Fruit fly (Drosophila melanogaster) whole organism, adult: ENCODE results near the gene Adsl.

Source experiments
- CG11617 ChIP-seq: fragments of 200-800 bp; sonication (Bioruptor generic); optimal IDR thresholded peaks from 2 replicates; lab custom pipeline; 2017; ENCODE audit warnings: mild to moderate bottlenecking, missing biosample characterization, missing genetic modification reagents, missing genetic modification characterization
- CG7045 ChIP-seq: fragments of 200-800 bp; sonication (Bioruptor generic); optimal IDR thresholded peaks from 2 replicates; lab custom pipeline; 2017; ENCODE audit warnings: missing biosample characterization, mild to moderate bottlenecking, missing genetic modification characterization
- CG7101 ChIP-seq: fragments of 200-800 bp; sonication (Bioruptor generic); optimal IDR thresholded peaks from 2 replicates; lab custom pipeline; 2018; ENCODE audit warnings: missing biosample characterization, mild to moderate bottlenecking, missing genetic modification characterization, moderate library complexity
- Hr96 ChIP-seq: fragments of 200-800 bp; sonication (Bioruptor generic); optimal IDR thresholded peaks from 2 replicates; lab custom pipeline; 2016; ENCODE audit warnings: missing biosample characterization, missing genetic modification characterization
- kay ChIP-seq: fragments of 200-800 bp; sonication (Bioruptor generic); peaks from one replicate; lab custom pipeline; 2016; ENCODE audit warnings: missing biosample characterization, missing genetic modification characterization, borderline replicate concordance

DNA sequence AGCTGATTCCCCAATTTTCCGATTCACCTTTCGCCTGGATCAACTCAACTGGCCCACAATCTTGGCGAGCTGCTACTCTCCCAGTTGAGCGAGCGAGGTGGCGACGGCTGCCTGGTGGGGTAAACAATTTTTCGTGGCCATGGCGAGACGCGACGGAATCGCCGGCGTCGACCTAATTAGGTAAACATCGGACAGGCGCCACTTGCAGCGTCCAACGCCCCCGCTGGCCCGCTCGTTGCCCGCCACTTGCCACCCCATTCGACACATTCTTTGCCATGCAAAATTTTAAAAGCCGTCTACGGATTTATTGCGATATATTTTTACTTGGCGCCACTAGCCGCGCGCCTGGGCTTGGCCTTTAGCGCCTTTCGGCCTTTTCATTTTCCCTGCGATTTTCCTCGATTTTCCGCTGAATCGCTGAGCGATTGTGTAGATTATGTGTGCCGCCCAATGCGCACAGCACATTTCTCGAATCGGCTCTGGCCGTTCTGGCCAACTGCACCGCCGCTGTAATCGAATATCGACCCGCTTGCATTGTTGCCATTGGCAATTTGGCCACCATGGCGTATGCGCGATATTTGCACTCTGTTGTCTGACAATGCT, 46.0 kb upstream of the Adsl start:
- TF ChIP-seq CG7045 (GFP tag; lab: Kevin White, UChicago): no peak
- no peak for TF ChIP-seq kay
- TF ChIP-seq CG7101 (tag; lab: Kevin White, UChicago): no peak
- no peak for TF ChIP-seq Hr96
- TF ChIP-seq CG11617 (GFP tag; lab: Kevin White, UChicago): no peak
